Worm (Caenorhabditis elegans): ENCODE measurements around the gene rol-6.

DNA sequence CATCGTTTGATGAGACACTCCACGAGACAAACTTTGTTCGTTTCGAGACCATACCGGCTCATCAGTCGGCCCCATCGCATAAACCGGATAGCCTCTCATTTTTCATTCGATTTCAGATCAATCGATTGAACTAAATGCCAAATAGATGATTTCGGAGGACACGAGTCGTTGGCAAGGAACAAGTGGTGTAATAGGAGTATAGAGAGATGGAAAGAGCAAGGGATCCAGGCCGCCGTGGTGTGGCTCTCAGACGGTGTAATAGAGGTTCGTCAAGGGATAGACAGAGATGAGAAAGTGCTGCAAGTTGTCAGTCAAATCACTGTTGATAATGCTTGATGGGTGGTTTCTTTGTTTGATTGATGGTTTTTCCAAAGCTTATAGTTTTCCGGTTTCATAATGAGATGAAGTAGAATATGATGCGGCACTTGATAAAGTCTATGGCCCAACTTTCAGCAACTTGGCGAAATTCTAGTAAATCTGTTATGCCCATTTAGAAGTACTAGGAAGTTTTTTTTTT, 50.7 kb downstream of the rol-6 start, which contains the start of gene sgn-1:
- no peak for TF ChIP-seq mdl-1 (tag; optimal IDR thresholded peaks at IDR 0.05)
- TF ChIP-seq egl-27 (tag; optimal IDR thresholded peaks at IDR 0.05) = no peak
- no peak for TF ChIP-seq nhr-12 (tag; optimal IDR thresholded peaks at IDR 0.05)
- TF ChIP-seq lsy-2 (tag; optimal IDR thresholded peaks at IDR 0.05) = no peak
- TF ChIP-seq sem-4 (tag; optimal IDR thresholded peaks at IDR 0.05) = no peak

Measured in whole organism, L2 larva.